Worm (Caenorhabditis elegans): Measurements from ENCODE around the gene acs-7.

acs-7 gene

DNA sequence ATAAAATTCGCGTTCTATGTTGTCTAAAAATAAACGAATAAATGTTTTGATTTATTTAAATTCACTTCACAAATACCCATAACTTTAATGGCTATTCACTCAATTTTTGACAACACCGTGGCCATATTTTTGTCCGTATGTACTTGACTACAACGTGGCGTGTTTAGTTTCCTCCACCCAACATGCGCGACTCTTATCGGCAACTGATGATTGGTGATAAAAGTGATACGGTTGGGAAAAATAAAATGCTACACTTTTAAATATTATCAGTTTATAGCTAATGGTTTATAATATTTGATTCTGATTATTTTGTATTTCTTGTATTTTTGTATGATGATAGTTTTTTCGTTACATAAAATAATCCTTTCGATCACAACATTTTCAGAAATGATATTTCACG is at the start of gene acs-7:
Gene acs-7 (plus strand): TSS at position 386 of the 400 bp plus-strand sequence.
- TF ChIP-seq ztf-29 (GFP tag; IDR thresholded peaks at IDR 0.05) (no peak), T22C8.4 (GFP tag; IDR thresholded peaks at IDR 0.05) (no peak), flt-1 (GFP tag; IDR thresholded peaks at IDR 0.05) (no peak), klf-2 (GFP tag; conservative IDR thresholded peaks at IDR 0.05) (no peak), cog-1 (tag; optimal IDR thresholded peaks at IDR 0.05) (no peak), tab-1 (GFP tag; IDR thresholded peaks at IDR 0.05) (no peak), med-1 (GFP tag; optimal IDR thresholded peaks at IDR 0.05; ENCODE audit: insufficient read depth) (no peak), ztf-23 (GFP tag; IDR thresholded peaks at IDR 0.05) (no peak), ref-1 (GFP tag; conservative IDR thresholded peaks at IDR 0.05) (no peak)

DNA sequence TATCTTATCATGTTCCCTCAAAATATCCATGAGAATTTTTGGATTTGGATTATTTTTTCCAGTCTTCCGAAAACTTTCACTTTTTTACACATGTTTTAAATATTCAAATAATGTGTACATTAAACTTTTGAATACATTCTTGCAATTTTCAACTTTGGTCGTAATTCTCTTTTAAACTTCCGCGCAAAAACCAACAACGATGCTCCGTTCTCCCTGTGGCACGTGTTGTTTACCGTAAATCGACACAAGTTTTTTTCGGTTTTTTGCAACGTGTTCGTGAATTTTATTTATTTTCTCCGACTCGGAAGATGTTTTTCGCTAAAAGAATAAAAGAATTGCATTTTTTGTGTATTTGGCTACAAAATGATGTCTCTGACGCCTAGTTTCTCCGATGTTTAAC is 49.0 kb upstream of the acs-7 start:
- no peak for TF ChIP-seq ref-1 (GFP tag; conservative IDR thresholded peaks at IDR 0.05)
- no peak for TF ChIP-seq tab-1 (GFP tag; IDR thresholded peaks at IDR 0.05)
- TF ChIP-seq cog-1 (tag; optimal IDR thresholded peaks at IDR 0.05), result no peak
- TF ChIP-seq ztf-23 (GFP tag; IDR thresholded peaks at IDR 0.05), result no peak
- no peak for TF ChIP-seq med-1 (GFP tag; optimal IDR thresholded peaks at IDR 0.05; ENCODE audit: insufficient read depth)
- no peak for TF ChIP-seq flt-1 (GFP tag; IDR thresholded peaks at IDR 0.05)
- TF ChIP-seq ztf-29 (GFP tag; IDR thresholded peaks at IDR 0.05), result no peak
- no peak for TF ChIP-seq klf-2 (GFP tag; conservative IDR thresholded peaks at IDR 0.05)
- TF ChIP-seq T22C8.4 (GFP tag; IDR thresholded peaks at IDR 0.05), result no peak

ce11 chrII:9246648-9247047 is 45.2 kb upstream of the acs-7 start, which contains the start of gene T26C5.5:
Gene T26C5.5 (minus strand): TSS chrII:9246748.
- TF ChIP-seq med-1 (GFP tag; optimal IDR thresholded peaks at IDR 0.05; ENCODE audit: insufficient read depth) (no peak), T22C8.4 (GFP tag; IDR thresholded peaks at IDR 0.05) (no peak), ztf-23 (GFP tag; IDR thresholded peaks at IDR 0.05) (no peak), flt-1 (GFP tag; IDR thresholded peaks at IDR 0.05) (no peak), ref-1 (GFP tag; conservative IDR thresholded peaks at IDR 0.05) (no peak), klf-2 (GFP tag; conservative IDR thresholded peaks at IDR 0.05) (no peak), tab-1 (GFP tag; IDR thresholded peaks at IDR 0.05) (no peak), cog-1 (tag; optimal IDR thresholded peaks at IDR 0.05) (no peak), ztf-29 (GFP tag; IDR thresholded peaks at IDR 0.05) (no peak)

ce11 chrII:9250422-9250821 is 41.4 kb upstream of the acs-7 start, which contains the start of gene T26C5.4:
Gene T26C5.4 (minus strand): TSS chrII:9250522.
- TF ChIP-seq med-1 (GFP tag; optimal IDR thresholded peaks at IDR 0.05; ENCODE audit: insufficient read depth) (no peak), ztf-23 (GFP tag; IDR thresholded peaks at IDR 0.05) (no peak), ztf-29 (GFP tag; IDR thresholded peaks at IDR 0.05) (no peak), tab-1 (GFP tag; IDR thresholded peaks at IDR 0.05) (no peak), ref-1 (GFP tag; conservative IDR thresholded peaks at IDR 0.05) (no peak), cog-1 (tag; optimal IDR thresholded peaks at IDR 0.05) (no peak), T22C8.4 (GFP tag; IDR thresholded peaks at IDR 0.05) (no peak), flt-1 (GFP tag; IDR thresholded peaks at IDR 0.05) (no peak), klf-2 (GFP tag; conservative IDR thresholded peaks at IDR 0.05) (no peak)

DNA sequence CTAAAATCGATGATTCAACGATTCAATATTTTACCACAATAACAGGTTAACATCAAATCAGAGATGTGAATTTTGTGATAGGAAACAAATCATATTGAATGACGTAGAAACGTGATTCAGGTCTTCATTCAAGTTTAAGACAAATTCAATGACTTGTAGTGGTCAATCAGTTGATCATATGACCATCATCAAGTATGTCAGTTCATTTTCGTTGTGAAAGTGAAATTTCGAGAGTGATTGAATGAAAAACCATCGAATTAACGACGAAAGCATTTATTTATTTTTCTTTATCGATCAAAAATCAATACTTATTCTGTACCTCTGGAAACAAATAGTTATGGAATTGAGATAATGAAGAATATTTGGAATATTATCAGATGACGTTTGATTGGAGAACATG is 40.3 kb upstream of the acs-7 start:
- TF ChIP-seq med-1 (GFP tag; optimal IDR thresholded peaks at IDR 0.05; ENCODE audit: insufficient read depth), result no peak
- TF ChIP-seq klf-2 (GFP tag; conservative IDR thresholded peaks at IDR 0.05), result no peak
- no peak for TF ChIP-seq T22C8.4 (GFP tag; IDR thresholded peaks at IDR 0.05)

DNA sequence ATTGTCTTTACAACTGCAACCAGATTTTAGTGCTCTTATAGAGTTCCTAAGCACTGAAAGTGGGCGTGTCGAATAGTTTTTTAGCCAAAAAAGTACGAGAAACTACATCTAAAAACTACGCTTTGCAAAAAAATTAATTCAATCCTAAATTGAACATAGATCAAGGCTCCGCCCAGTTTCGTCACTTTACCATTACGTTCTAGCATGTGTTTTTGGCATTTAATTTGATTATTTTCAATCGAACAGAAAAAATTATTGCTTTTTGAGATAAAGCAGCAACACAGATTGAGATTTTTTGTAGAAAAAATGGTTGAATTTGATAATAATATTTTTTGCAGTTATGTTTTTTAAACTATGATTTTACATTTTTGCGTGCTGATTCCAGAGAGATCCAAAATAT is 37.6 kb upstream of the acs-7 start, which contains the start of gene nlp-82:
Gene nlp-82 (minus strand): TSS at position 101 of the 400 bp plus-strand sequence.
- no peak for TF ChIP-seq ztf-29 (GFP tag; IDR thresholded peaks at IDR 0.05)
- no peak for TF ChIP-seq cog-1 (tag; optimal IDR thresholded peaks at IDR 0.05)
- no peak for TF ChIP-seq flt-1 (GFP tag; IDR thresholded peaks at IDR 0.05)
- no peak for TF ChIP-seq med-1 (GFP tag; optimal IDR thresholded peaks at IDR 0.05; ENCODE audit: insufficient read depth)
- no peak for TF ChIP-seq ref-1 (GFP tag; conservative IDR thresholded peaks at IDR 0.05)
- TF ChIP-seq klf-2 (GFP tag; conservative IDR thresholded peaks at IDR 0.05), result no peak
- no peak for TF ChIP-seq ztf-23 (GFP tag; IDR thresholded peaks at IDR 0.05)
- TF ChIP-seq T22C8.4 (GFP tag; IDR thresholded peaks at IDR 0.05), result no peak

DNA sequence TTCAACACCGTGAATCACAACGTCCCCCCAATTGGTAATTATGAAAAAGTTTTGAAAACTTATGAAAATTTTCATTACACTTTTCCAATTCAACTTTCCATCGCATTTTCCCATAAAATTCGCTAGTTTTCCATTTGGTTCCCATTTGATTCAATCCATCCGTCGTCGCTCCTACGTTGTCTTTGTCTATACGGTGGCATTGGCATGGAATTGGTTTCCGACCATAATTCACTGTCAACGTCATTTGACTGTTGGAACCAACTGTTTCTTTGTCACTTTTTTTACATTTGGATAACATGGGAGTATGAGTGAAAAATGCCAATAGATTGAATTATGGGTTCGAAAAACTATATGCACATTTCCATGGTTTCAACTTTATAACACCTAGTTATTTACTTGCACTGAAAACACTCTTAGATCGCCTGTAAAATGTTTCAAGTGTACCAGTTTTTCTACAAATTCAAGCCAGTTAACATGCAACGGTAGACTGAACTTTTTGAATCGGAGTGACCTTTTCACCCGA is 33.7 kb upstream of the acs-7 start:
- TF ChIP-seq tab-1 (GFP tag; IDR thresholded peaks at IDR 0.05) (no peak), ref-1 (GFP tag; conservative IDR thresholded peaks at IDR 0.05) (no peak), flt-1 (GFP tag; IDR thresholded peaks at IDR 0.05) (peak; percentile 52), ztf-23 (GFP tag; IDR thresholded peaks at IDR 0.05) (no peak), cog-1 (tag; optimal IDR thresholded peaks at IDR 0.05) (peak; percentile 9), ztf-29 (GFP tag; IDR thresholded peaks at IDR 0.05) (no peak), klf-2 (GFP tag; conservative IDR thresholded peaks at IDR 0.05) (no peak), T22C8.4 (GFP tag; IDR thresholded peaks at IDR 0.05) (0 out of 2 replicates have a peak, but pooled peaks have one; percentile 11), med-1 (GFP tag; optimal IDR thresholded peaks at IDR 0.05; ENCODE audit: insufficient read depth) (no peak)

DNA sequence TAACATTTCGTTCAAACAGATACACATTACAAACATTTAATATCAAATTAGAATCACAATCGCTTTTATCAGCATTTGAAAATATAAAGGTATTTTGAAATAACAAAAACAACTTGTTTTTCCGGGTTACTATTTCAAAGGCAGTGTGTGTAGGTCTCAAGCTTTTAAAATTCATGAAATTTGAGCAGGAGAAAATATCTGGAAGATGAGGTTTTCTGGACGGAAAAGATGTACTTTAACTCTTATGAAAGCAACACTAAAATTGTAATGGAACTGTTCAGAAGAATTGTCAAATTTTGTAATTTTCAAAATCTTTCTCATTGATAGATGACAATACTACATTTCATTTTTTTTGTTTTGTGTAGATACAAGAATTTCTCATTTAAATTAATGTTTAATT is 33.3 kb upstream of the acs-7 start:
- TF ChIP-seq ref-1 (GFP tag; conservative IDR thresholded peaks at IDR 0.05) (no peak), klf-2 (GFP tag; conservative IDR thresholded peaks at IDR 0.05) (no peak), cog-1 (tag; optimal IDR thresholded peaks at IDR 0.05) (no peak), ztf-23 (GFP tag; IDR thresholded peaks at IDR 0.05) (0 out of 2 replicates have a peak, but pooled peaks have one; percentile 42), T22C8.4 (GFP tag; IDR thresholded peaks at IDR 0.05) (no peak), med-1 (GFP tag; optimal IDR thresholded peaks at IDR 0.05; ENCODE audit: insufficient read depth) (no peak)

ce11 chrII:9260026-9260425 is 31.8 kb upstream of the acs-7 start:
- TF ChIP-seq tab-1 (GFP tag; IDR thresholded peaks at IDR 0.05) (no peak), T22C8.4 (GFP tag; IDR thresholded peaks at IDR 0.05) (no peak), med-1 (GFP tag; optimal IDR thresholded peaks at IDR 0.05; ENCODE audit: insufficient read depth) (no peak), ztf-23 (GFP tag; IDR thresholded peaks at IDR 0.05) (no peak), ztf-29 (GFP tag; IDR thresholded peaks at IDR 0.05) (no peak), cog-1 (tag; optimal IDR thresholded peaks at IDR 0.05) (no peak), flt-1 (GFP tag; IDR thresholded peaks at IDR 0.05) (no peak), klf-2 (GFP tag; conservative IDR thresholded peaks at IDR 0.05) (no peak), ref-1 (GFP tag; conservative IDR thresholded peaks at IDR 0.05) (no peak)

- TF ChIP-seq tab-1 (GFP tag; IDR thresholded peaks at IDR 0.05) (no peak), cog-1 (tag; optimal IDR thresholded peaks at IDR 0.05) (no peak)
Observed at ce11 chrII:9261403-9261802, 30.4 kb upstream of the acs-7 start.
